Worm (Caenorhabditis elegans): ENCODE data around the gene F55C12.6.
"Not testable (repeated sequence)": the region's sequence is repeated elsewhere in the genome, so short reads cannot be mapped to it uniquely, and the experiment has no call there.

The F55C12.6 gene

DNA sequence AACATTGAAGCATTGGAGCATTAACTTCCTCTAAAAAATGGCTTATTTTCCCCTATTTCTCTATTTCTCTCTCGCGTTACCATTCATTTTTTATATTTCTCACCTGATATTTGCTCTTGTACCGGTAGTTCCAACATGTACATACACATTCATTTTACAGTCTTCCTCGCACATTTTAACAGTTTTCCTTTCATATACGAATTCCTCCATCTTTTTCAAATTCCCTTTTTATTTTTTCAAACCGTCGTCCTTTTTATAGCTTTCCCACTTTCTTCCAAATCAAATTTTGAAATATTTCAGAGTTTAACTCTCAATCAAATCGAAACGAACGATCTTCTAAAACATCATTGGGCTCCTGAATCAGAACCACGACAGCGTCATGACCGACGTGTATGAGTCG, 8.3 kb upstream of the F55C12.6 start, which contains the start of gene rfip-1:
Gene rfip-1, plus strand, starts transcription at position 301 of the 400 bp plus-strand sequence.
- TF ChIP-seq mes-4 (tag; optimal IDR thresholded peaks at IDR 0.05) (no peak), gei-17 (GFP tag; optimal IDR thresholded peaks at IDR 0.05) (no peak), lsl-1 (GFP tag; optimal IDR thresholded peaks at IDR 0.05) (no peak), ceh-58 (GFP tag; IDR thresholded peaks at IDR 0.05) (no peak), hlh-26 (GFP tag; conservative IDR thresholded peaks at IDR 0.05) (no peak), F57A8.1 (GFP tag; optimal IDR thresholded peaks at IDR 0.05) (no peak), somi-1 (GFP tag; optimal IDR thresholded peaks at IDR 0.05) (no peak), hmg-1.2 (GFP tag; IDR thresholded peaks at IDR 0.05) (no peak), aptf-3 (GFP tag; IDR thresholded peaks at IDR 0.05) (no peak), F33H1.4 (GFP tag; IDR thresholded peaks at IDR 0.05) (no peak), madf-8 (GFP tag; conservative IDR thresholded peaks at IDR 0.05) (no peak), nhr-27 (tag; optimal IDR thresholded peaks at IDR 0.05) (no peak), F23B12.7 (tag; optimal IDR thresholded peaks at IDR 0.05; ENCODE audit: insufficient read depth) (no peak), nfya-2 (GFP tag; IDR thresholded peaks at IDR 0.05) (no peak), egl-44 (GFP tag; IDR thresholded peaks at IDR 0.05) (no peak), lir-1 (GFP tag; conservative IDR thresholded peaks at IDR 0.05) (no peak)

- TF ChIP-seq Y56A3A.18 (GFP tag; IDR thresholded peaks at IDR 0.05) (no peak), lin-26 (GFP tag; IDR thresholded peaks at IDR 0.05) (0 out of 2 replicates have a peak, but pooled peaks have one; percentile 25)
Measured at ce11 chrII:5880677-5881076, 4.7 kb upstream of the F55C12.6 start.

DNA sequence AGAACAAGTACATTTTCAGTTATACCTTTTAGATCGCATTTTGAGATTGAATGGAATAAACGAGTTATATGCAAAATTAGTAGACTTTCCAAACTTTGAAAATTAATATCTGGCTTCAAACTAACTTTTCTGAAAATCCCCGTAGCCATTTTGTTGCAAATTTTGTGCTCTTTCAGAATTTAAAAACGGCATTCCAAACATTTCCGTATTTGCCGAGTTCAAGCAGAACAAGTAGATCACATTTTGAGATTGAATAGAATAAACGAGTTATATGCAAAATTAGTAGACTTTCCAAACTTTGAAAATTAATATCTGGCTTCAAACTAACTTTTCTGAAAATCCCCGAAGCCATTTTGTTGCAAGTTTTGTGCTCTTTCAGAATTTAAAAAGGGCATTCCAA, 558 bp upstream of the F55C12.6 start, which contains the start of gene F55C12.2:
Gene F55C12.2, plus strand, starts transcription at position 301 of the 400 bp plus-strand sequence.
- TF ChIP-seq D2030.7 (GFP tag; IDR thresholded peaks at IDR 0.05); ceh-27 (GFP tag; optimal IDR thresholded peaks at IDR 0.05); sptf-2 (GFP tag; optimal IDR thresholded peaks at IDR 0.05): not testable (repeated sequence)

- TF ChIP-seq nhr-120 (GFP tag; IDR thresholded peaks at IDR 0.05) (no peak), ZK185.1 (tag; optimal IDR thresholded peaks at IDR 0.05; ENCODE audit: poor library complexity, severe bottlenecking) (no peak), pha-4 (tag; optimal IDR thresholded peaks at IDR 0.05) (peak; percentile 26), efl-1 (GFP tag; optimal IDR thresholded peaks at IDR 0.05) (no peak)
Measured at ce11 chrII:5874130-5874529, 1.8 kb downstream of the F55C12.6 start.

ce11 chrII:5873564-5874070, 2.3 kb downstream of the F55C12.6 start, which contains the start of gene tex-2:
Gene tex-2, minus strand, starts transcription at chrII:5873614.
- no peak for TF ChIP-seq aptf-3 (GFP tag; IDR thresholded peaks at IDR 0.05)
- peak; percentile 15 for TF ChIP-seq lsl-1 (GFP tag; optimal IDR thresholded peaks at IDR 0.05)
- TF ChIP-seq C06A6.2 (GFP tag; conservative IDR thresholded peaks at IDR 0.05) = no peak
- no peak for TF ChIP-seq ztf-6 (GFP tag; IDR thresholded peaks at IDR 0.05)
- no peak for TF ChIP-seq atf-7 (tag; optimal IDR thresholded peaks at IDR 0.05)
- no peak for TF ChIP-seq Y53F4B.3 (GFP tag; IDR thresholded peaks at IDR 0.05)
- peak in 1 of 2 experiments; percentile 12 for TF ChIP-seq let-607 (tag; optimal IDR thresholded peaks at IDR 0.05)
- TF ChIP-seq ceh-58 (GFP tag; IDR thresholded peaks at IDR 0.05) = no peak
- no peak for TF ChIP-seq nfya-2 (GFP tag; IDR thresholded peaks at IDR 0.05)
- no peak for TF ChIP-seq nfyb-1 (GFP tag; IDR thresholded peaks at IDR 0.05)
- no peak for TF ChIP-seq chd-7 (tag; optimal IDR thresholded peaks at IDR 0.05)
- no peak for TF ChIP-seq xnd-1 (tag; optimal IDR thresholded peaks at IDR 0.05)
- TF ChIP-seq B0336.3 (GFP tag; IDR thresholded peaks at IDR 0.05) = no peak
- no peak for TF ChIP-seq ceh-27 (GFP tag; optimal IDR thresholded peaks at IDR 0.05)
- TF ChIP-seq attf-5 (GFP tag; optimal IDR thresholded peaks at IDR 0.05) = no peak
- no peak for TF ChIP-seq F55B11.4 (tag; optimal IDR thresholded peaks at IDR 0.05; ENCODE audit: borderline replicate concordance, insufficient read depth)
- TF ChIP-seq snpc-4 (GFP tag; optimal IDR thresholded peaks at IDR 0.05) = no peak
- TF ChIP-seq snpc-4 (tag; optimal IDR thresholded peaks at IDR 0.05) = peak in 1 of 4 experiments; percentile 51
- no peak for TF ChIP-seq hlh-26 (GFP tag; conservative IDR thresholded peaks at IDR 0.05)
- no peak for TF ChIP-seq athp-1 (tag; optimal IDR thresholded peaks at IDR 0.05)
- peak; percentile 39; the same call in 1 of the 2 replicates for TF ChIP-seq D2030.7 (GFP tag; IDR thresholded peaks at IDR 0.05)
- no peak for TF ChIP-seq bed-1 (GFP tag; IDR thresholded peaks at IDR 0.05)
- TF ChIP-seq egl-44 (GFP tag; IDR thresholded peaks at IDR 0.05) = no peak
- peak; percentile 48 for TF ChIP-seq F23B12.7 (tag; optimal IDR thresholded peaks at IDR 0.05; ENCODE audit: insufficient read depth)

Data from whole organism, young adult.